Fruit fly (Drosophila melanogaster) whole organism, adult: ENCODE data around the gene eIF4G2.
A peak's percentile ranks its signal among the peaks of the same experiment; 100 is the strongest.

ENCODE experiments used
- CG11617 ChIP-seq: fragments of 200-800 bp; sonication (Bioruptor generic); optimal IDR thresholded peaks from 2 replicates; lab custom pipeline; 2017; ENCODE audit warnings: mild to moderate bottlenecking, missing biosample characterization, missing genetic modification reagents, missing genetic modification characterization
- CG12768 ChIP-seq: fragments of 200-800 bp; sonication (Bioruptor generic); optimal IDR thresholded peaks from 2 replicates; lab custom pipeline; 2017; ENCODE audit warnings: missing biosample characterization, missing genetic modification characterization, mild to moderate bottlenecking, moderate library complexity, missing genetic modification reagents
- CG14711 ChIP-seq: fragments of 200-800 bp; sonication (Bioruptor generic); optimal IDR thresholded peaks from 2 replicates; lab custom pipeline; 2018; ENCODE audit warnings: missing biosample characterization, mild to moderate bottlenecking, missing genetic modification characterization, moderate library complexity
- CG1620 ChIP-seq: fragments of 200-800 bp; sonication (Bioruptor generic); optimal IDR thresholded peaks from 2 replicates; lab custom pipeline; 2016; ENCODE audit warnings: missing biosample characterization, missing genetic modification characterization
- CG33017 ChIP-seq: fragments of 200-800 bp; sonication (Bioruptor generic); optimal IDR thresholded peaks from 2 replicates; lab custom pipeline; 2018; ENCODE audit warnings: missing biosample characterization, mild to moderate bottlenecking, missing genetic modification characterization, moderate library complexity
- CG5204 ChIP-seq: fragments of 200-800 bp; sonication (Bioruptor generic); optimal IDR thresholded peaks from 2 replicates; lab custom pipeline; 2016; ENCODE audit warnings: missing biosample characterization, missing genetic modification characterization
- CG7045 ChIP-seq: fragments of 200-800 bp; sonication (Bioruptor generic); optimal IDR thresholded peaks from 2 replicates; lab custom pipeline; 2017; ENCODE audit warnings: missing biosample characterization, mild to moderate bottlenecking, missing genetic modification characterization
- CG7101 ChIP-seq: fragments of 200-800 bp; sonication (Bioruptor generic); optimal IDR thresholded peaks from 2 replicates; lab custom pipeline; 2018; ENCODE audit warnings: missing biosample characterization, mild to moderate bottlenecking, missing genetic modification characterization, moderate library complexity
- Clk ChIP-seq: fragments of 200-800 bp; sonication (Bioruptor generic); optimal IDR thresholded peaks from 2 replicates; lab custom pipeline; 2017; ENCODE audit warnings: missing biosample characterization, missing genetic modification characterization
- Crg-1 ChIP-seq: fragments of 200-800 bp; sonication (Bioruptor generic); optimal IDR thresholded peaks from 2 replicates; lab custom pipeline; 2016; ENCODE audit warnings: missing biosample characterization, missing genetic modification characterization
- Hr96 ChIP-seq: fragments of 200-800 bp; sonication (Bioruptor generic); optimal IDR thresholded peaks from 2 replicates; lab custom pipeline; 2016; ENCODE audit warnings: missing biosample characterization, missing genetic modification characterization
- Mnt ChIP-seq: fragments of 200-800 bp; sonication (Bioruptor generic); optimal IDR thresholded peaks from 2 replicates; lab custom pipeline; 2016; ENCODE audit warnings: missing biosample characterization, mild to moderate bottlenecking, missing genetic modification characterization
- bab1 ChIP-seq: fragments of 200-800 bp; sonication (Bioruptor generic); optimal IDR thresholded peaks from 3 replicates; lab custom pipeline; 2019; ENCODE audit warnings: missing biosample characterization, mild to moderate bottlenecking, missing genetic modification characterization, moderate library complexity
- cic ChIP-seq: fragments of 200-800 bp; sonication (Bioruptor generic); optimal IDR thresholded peaks from 2 replicates; lab custom pipeline; 2017; ENCODE audit warnings: missing biosample characterization, mild to moderate bottlenecking, missing genetic modification characterization, moderate library complexity
- cnc ChIP-seq, 2 experiments: fragments of >200 bp; optimal IDR thresholded peaks; 2 replicates each; lab custom pipeline; 2017
- kay ChIP-seq: fragments of 200-800 bp; sonication (Bioruptor generic); peaks from one replicate; lab custom pipeline; 2016; ENCODE audit warnings: missing biosample characterization, missing genetic modification characterization, borderline replicate concordance
- ovo ChIP-seq: fragments of 200-800 bp; sonication (Bioruptor generic); optimal IDR thresholded peaks from 2 replicates; lab custom pipeline; 2016; ENCODE audit warnings: missing biosample characterization, missing genetic modification characterization
- pad ChIP-seq: fragments of 200-800 bp; sonication (Bioruptor generic); optimal IDR thresholded peaks from 3 replicates; lab custom pipeline; 2017; ENCODE audit warnings: missing biosample characterization, missing genetic modification characterization, mild to moderate bottlenecking, moderate library complexity, missing genetic modification reagents
- tj ChIP-seq: fragments of 200-800 bp; sonication (Bioruptor generic); optimal IDR thresholded peaks from 3 replicates; lab custom pipeline; 2017; ENCODE audit warnings: missing biosample characterization, mild to moderate bottlenecking, missing genetic modification characterization, moderate library complexity
- toe ChIP-seq: fragments of 200-800 bp; sonication (Bioruptor generic); optimal IDR thresholded peaks from 2 replicates; lab custom pipeline; 2016; ENCODE audit warnings: missing biosample characterization, missing genetic modification characterization

eIF4G2 gene

dm6 chr3R:23781466-23781935 lies 37.5 kb downstream of the eIF4G2 start, which contains the start of the genes Nup98-96 and mbc:
Nup98-96 (minus strand) TSS chr3R:23781621.
mbc (plus strand) TSS chr3R:23781765.
- peak; percentile 93 for TF ChIP-seq Mnt (GFP tag; lab: Kevin White, UChicago)
- TF ChIP-seq CG12768 (GFP tag; lab: Kevin White, UChicago), result peak; percentile 71
- peak; percentile 85 for TF ChIP-seq CG5204
- TF ChIP-seq CG7045 (GFP tag; lab: Kevin White, UChicago), result peak; percentile 72
- peak; percentile 82 for TF ChIP-seq tj (GFP tag; lab: Kevin White, UChicago)
- TF ChIP-seq bab1 (GFP tag; lab: Kevin White, UChicago), result peak; percentile 87
- TF ChIP-seq CG11617 (GFP tag; lab: Kevin White, UChicago), result peak; percentile 84
- TF ChIP-seq CG14711 (tag; lab: Kevin White, UChicago), result peak; percentile 65
- peak; percentile 47 for TF ChIP-seq CG33017 (tag; lab: Kevin White, UChicago)
- peak; percentile 91 for TF ChIP-seq ovo
- peak; percentile 81 for TF ChIP-seq Clk (GFP tag; lab: Kevin White, UChicago)
- peak; percentile 96 for TF ChIP-seq toe
- TF ChIP-seq pad, result peak; percentile 63
- TF ChIP-seq cnc (optimal IDR thresholded peaks at IDR 0.05; lab: Kevin White, UChicago), result no peak
- peak; percentile 92 for TF ChIP-seq CG1620 (GFP tag; lab: Kevin White, UChicago)
- TF ChIP-seq Crg-1, result peak; percentile 77
- no peak for TF ChIP-seq kay
- peak; percentile 79 for TF ChIP-seq CG7101 (tag; lab: Kevin White, UChicago)
- TF ChIP-seq cic, result peak; percentile 71
- peak; percentile 90 for TF ChIP-seq Hr96 (GFP tag; lab: Kevin White, UChicago)

DNA sequence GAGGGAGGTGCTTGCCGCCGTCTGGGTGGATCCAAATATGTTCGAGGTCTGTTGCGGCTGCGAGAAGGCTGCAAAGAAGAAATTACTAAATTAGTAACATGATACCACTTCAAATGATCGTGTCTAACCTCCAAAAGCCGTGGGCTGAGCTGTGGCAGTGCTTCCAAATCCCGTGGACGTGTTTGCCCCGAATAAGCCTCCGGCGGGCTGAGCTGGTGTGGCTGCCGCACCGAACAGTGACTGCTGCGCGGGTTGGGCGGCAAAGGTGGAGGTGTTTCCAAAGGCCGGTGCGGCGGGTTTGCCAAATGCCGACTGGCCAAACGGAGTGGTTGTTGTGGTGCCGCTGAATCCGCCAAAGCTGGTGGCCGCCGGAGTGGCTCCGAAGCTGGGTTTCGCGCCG lies 38.3 kb downstream of the eIF4G2 start:
- TF ChIP-seq CG14711 (tag; lab: Kevin White, UChicago) (no peak), CG5204 (no peak), pad (no peak), Mnt (GFP tag; lab: Kevin White, UChicago) (no peak), CG12768 (GFP tag; lab: Kevin White, UChicago) (no peak)

dm6 chr3R:23773610-23774364 lies 45.2 kb downstream of the eIF4G2 start, which contains the start of gene CG10208:
CG10208 (minus strand) TSS chr3R:23774127.
- TF ChIP-seq cic (no peak), CG33017 (tag; lab: Kevin White, UChicago) (no peak), ovo (no peak), Mnt (GFP tag; lab: Kevin White, UChicago) (peak; percentile 67), Hr96 (GFP tag; lab: Kevin White, UChicago) (peak; percentile 30), toe (no peak), CG7101 (tag; lab: Kevin White, UChicago) (peak; percentile 3), cnc (optimal IDR thresholded peaks at IDR 0.05; lab: Kevin White, UChicago) (peak in 1 of 2 experiments; percentile 52), CG7045 (GFP tag; lab: Kevin White, UChicago) (no peak), CG12768 (GFP tag; lab: Kevin White, UChicago) (peak; percentile 32)

dm6 chr3R:23772808-23773207 lies 46.2 kb downstream of the eIF4G2 start, which contains the start of gene tst:
tst (minus strand) TSS chr3R:23772859.
- TF ChIP-seq Mnt (GFP tag; lab: Kevin White, UChicago), result peak; percentile 60
- no peak for TF ChIP-seq cic
- TF ChIP-seq Clk (GFP tag; lab: Kevin White, UChicago), result peak; percentile 60
- peak; percentile 89 for TF ChIP-seq CG33017 (tag; lab: Kevin White, UChicago)
- peak; percentile 94 for TF ChIP-seq bab1 (GFP tag; lab: Kevin White, UChicago)
- peak; percentile 88 for TF ChIP-seq CG11617 (GFP tag; lab: Kevin White, UChicago)
- TF ChIP-seq pad, result peak; percentile 69
- TF ChIP-seq ovo, result no peak
- no peak for TF ChIP-seq cnc (optimal IDR thresholded peaks at IDR 0.05; lab: Kevin White, UChicago)
- TF ChIP-seq kay, result no peak
- peak; percentile 18 for TF ChIP-seq CG1620 (GFP tag; lab: Kevin White, UChicago)
- peak; percentile 85 for TF ChIP-seq CG12768 (GFP tag; lab: Kevin White, UChicago)
- no peak for TF ChIP-seq Hr96 (GFP tag; lab: Kevin White, UChicago)
- peak; percentile 89 for TF ChIP-seq CG14711 (tag; lab: Kevin White, UChicago)
- peak; percentile 93 for TF ChIP-seq CG7101 (tag; lab: Kevin White, UChicago)
- TF ChIP-seq CG5204, result no peak
- TF ChIP-seq tj (GFP tag; lab: Kevin White, UChicago), result peak; percentile 72
- TF ChIP-seq CG7045 (GFP tag; lab: Kevin White, UChicago), result peak; percentile 82
- TF ChIP-seq toe, result no peak
- peak; percentile 69 for TF ChIP-seq Crg-1

dm6 chr3R:23767417-23767853 lies 51.6 kb downstream of the eIF4G2 start, which contains the start of the genes CG10214 and CG10375:
CG10214 (minus strand) TSS chr3R:23767488.
CG10375 (plus strand) TSS chr3R:23767712.
- TF ChIP-seq pad, result peak; percentile 68
- no peak for TF ChIP-seq CG5204
- peak; percentile 70 for TF ChIP-seq CG1620 (GFP tag; lab: Kevin White, UChicago)
- peak; percentile 82 for TF ChIP-seq bab1 (GFP tag; lab: Kevin White, UChicago)
- no peak for TF ChIP-seq toe
- TF ChIP-seq cnc (optimal IDR thresholded peaks at IDR 0.05; lab: Kevin White, UChicago), result no peak
- peak; percentile 64 for TF ChIP-seq CG7045 (GFP tag; lab: Kevin White, UChicago)
- TF ChIP-seq CG14711 (tag; lab: Kevin White, UChicago), result peak; percentile 78
- peak; percentile 45 for TF ChIP-seq ovo
- TF ChIP-seq Mnt (GFP tag; lab: Kevin White, UChicago), result peak; percentile 94
- peak; percentile 74 for TF ChIP-seq CG11617 (GFP tag; lab: Kevin White, UChicago)
- no peak for TF ChIP-seq kay
- TF ChIP-seq Clk (GFP tag; lab: Kevin White, UChicago), result peak; percentile 38
- TF ChIP-seq tj (GFP tag; lab: Kevin White, UChicago), result peak; percentile 10
- peak; percentile 72 for TF ChIP-seq CG12768 (GFP tag; lab: Kevin White, UChicago)
- peak; percentile 82 for TF ChIP-seq Crg-1
- peak; percentile 39 for TF ChIP-seq cic
- peak; percentile 65 for TF ChIP-seq Hr96 (GFP tag; lab: Kevin White, UChicago)
- TF ChIP-seq CG7101 (tag; lab: Kevin White, UChicago), result peak; percentile 81
- TF ChIP-seq CG33017 (tag; lab: Kevin White, UChicago), result peak; percentile 72
